Fruit fly (Drosophila melanogaster): ENCODE measurements around the gene CG3847.

The CG3847 gene

dm6 chrX:6356748-6357397 is 10.0 kb downstream of the CG3847 start (continued):
- TF ChIP-seq CG32006 (GFP tag; optimal IDR thresholded peaks at IDR 0.05), result peak; percentile 81
- TF ChIP-seq CG34406 (GFP tag; optimal IDR thresholded peaks at IDR 0.05), result peak; percentile 28
- peak; percentile 16 for TF ChIP-seq vri (GFP tag; optimal IDR thresholded peaks at IDR 0.05)
- TF ChIP-seq achi (GFP tag; optimal IDR thresholded peaks at IDR 0.05), result peak; percentile 57
- TF ChIP-seq Smox (GFP tag; optimal IDR thresholded peaks at IDR 0.05), result peak; percentile 4
- TF ChIP-seq cyc (GFP tag; optimal IDR thresholded peaks at IDR 0.05), result no peak
- peak; percentile 48 for TF ChIP-seq CG6792 (GFP tag; optimal IDR thresholded peaks at IDR 0.05)
- peak; percentile 47 for TF ChIP-seq CG10631 (GFP tag; optimal IDR thresholded peaks at IDR 0.05)
- peak; percentile 13 for TF ChIP-seq Ets96B (tag; optimal IDR thresholded peaks at IDR 0.05)

- TF ChIP-seq lz (GFP tag; optimal IDR thresholded peaks at IDR 0.05), result no peak
- TF ChIP-seq Eip93F (GFP tag; optimal IDR thresholded peaks at IDR 0.05), result no peak
- TF ChIP-seq eg (GFP tag; IDR thresholded peaks at IDR 0.05), result peak; percentile 41; the same call in 1 of the 3 replicates
- TF ChIP-seq spab (GFP tag; optimal IDR thresholded peaks at IDR 0.05), result no peak
- peak; percentile 60 for TF ChIP-seq svp (GFP tag)
- no peak for TF ChIP-seq CG3919 (GFP tag; optimal IDR thresholded peaks at IDR 0.05)
- TF ChIP-seq acj6 (GFP tag; optimal IDR thresholded peaks at IDR 0.05), result no peak
- no peak for TF ChIP-seq CG9139 (GFP tag; optimal IDR thresholded peaks at IDR 0.05)
- TF ChIP-seq CG15336 (GFP tag; IDR thresholded peaks at IDR 0.05), result no peak
- no peak for TF ChIP-seq dsx (GFP tag; optimal IDR thresholded peaks at IDR 0.05; ENCODE audit: poor library complexity, severe bottlenecking)
- no peak for TF ChIP-seq ss (GFP tag; optimal IDR thresholded peaks at IDR 0.05)
- TF ChIP-seq CG11902 (GFP tag; optimal IDR thresholded peaks at IDR 0.05), result no peak
- TF ChIP-seq Smox (GFP tag; optimal IDR thresholded peaks at IDR 0.05), result no peak
- TF ChIP-seq Sox102F (GFP tag; optimal IDR thresholded peaks at IDR 0.05), result no peak
- no peak for TF ChIP-seq pdm3 (GFP tag; optimal IDR thresholded peaks at IDR 0.05)
- no peak for TF ChIP-seq achi (GFP tag; optimal IDR thresholded peaks at IDR 0.05)
- no peak for TF ChIP-seq Hr38 (GFP tag; optimal IDR thresholded peaks at IDR 0.05)
- no peak for TF ChIP-seq Hr39 (GFP tag; optimal IDR thresholded peaks at IDR 0.05)
- no peak for TF ChIP-seq fd59A (GFP tag; optimal IDR thresholded peaks at IDR 0.05)
- TF ChIP-seq net (GFP tag; optimal IDR thresholded peaks at IDR 0.05), result no peak
- TF ChIP-seq Eip78C (GFP tag), result peak; percentile 19
These were observed 10.6 kb downstream of the CG3847 start for dm6 chrX:6357456-6358007.

DNA sequence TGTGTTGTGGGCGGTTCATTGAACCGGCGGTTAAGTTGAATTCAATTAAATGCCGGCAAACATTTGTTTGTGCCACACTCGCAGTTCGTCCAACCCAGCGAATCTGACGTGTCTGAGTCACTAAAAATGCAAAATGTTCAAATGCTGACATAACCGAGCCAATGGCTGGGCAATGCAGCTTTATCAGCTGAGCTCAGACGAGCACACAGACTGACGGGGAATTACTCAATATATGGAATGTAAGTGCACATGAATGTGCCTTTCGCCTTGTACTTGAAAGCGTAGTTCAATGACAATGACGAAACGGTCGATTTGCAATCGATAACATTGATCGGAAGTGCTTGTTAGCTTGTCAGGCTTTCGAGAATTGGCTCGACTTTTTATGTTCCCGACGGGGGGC is 11.3 kb downstream of the CG3847 start:
- TF ChIP-seq vri (GFP tag; optimal IDR thresholded peaks at IDR 0.05) (peak; percentile 97), svp (GFP tag) (peak; percentile 58), Sox14 (GFP tag; optimal IDR thresholded peaks at IDR 0.05) (no peak)

DNA sequence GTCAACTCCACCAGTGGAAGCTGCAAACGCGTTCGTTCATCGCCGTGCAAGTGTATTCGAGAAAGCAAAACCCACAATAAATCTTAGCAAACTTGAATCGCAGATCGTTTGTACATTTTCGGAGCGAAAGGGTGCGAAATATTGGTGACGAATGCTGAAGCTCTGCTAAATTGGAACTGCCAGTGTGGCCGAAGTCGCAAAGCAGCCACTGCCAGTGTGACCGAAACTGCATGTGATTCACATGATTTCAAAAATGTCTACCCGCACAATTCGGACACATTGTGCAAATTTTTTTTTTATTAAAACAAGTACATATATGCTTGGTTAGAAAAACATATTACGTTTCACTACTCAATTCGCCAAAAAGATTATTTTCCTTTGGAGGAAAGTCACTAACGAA is 14.3 kb downstream of the CG3847 start:
- TF ChIP-seq dsx (GFP tag; optimal IDR thresholded peaks at IDR 0.05; ENCODE audit: poor library complexity, severe bottlenecking) (no peak), CG6808 (GFP tag; optimal IDR thresholded peaks at IDR 0.05) (no peak), fkh (GFP tag; optimal IDR thresholded peaks at IDR 0.05) (no peak), CG10631 (GFP tag; optimal IDR thresholded peaks at IDR 0.05) (no peak), CG3919 (GFP tag; optimal IDR thresholded peaks at IDR 0.05) (no peak), CG34406 (GFP tag; optimal IDR thresholded peaks at IDR 0.05) (no peak), Ets96B (tag; optimal IDR thresholded peaks at IDR 0.05) (no peak), CG9139 (GFP tag; optimal IDR thresholded peaks at IDR 0.05) (no peak), Sox14 (GFP tag; optimal IDR thresholded peaks at IDR 0.05) (no peak), CG7368 (GFP tag; optimal IDR thresholded peaks at IDR 0.05) (no peak), CG6163 (GFP tag; IDR thresholded peaks at IDR 0.05) (no peak), fd59A (GFP tag; optimal IDR thresholded peaks at IDR 0.05) (no peak), CG31627 (GFP tag; optimal IDR thresholded peaks at IDR 0.05) (no peak), CG32006 (GFP tag; optimal IDR thresholded peaks at IDR 0.05) (no peak)
